Worm (Caenorhabditis elegans) whole organism, L4 larva: Measurements from ENCODE around the gene cdl-1.

Experiments
- ceh-28 ChIP-seq: fragments of 150-350 bp; optimal IDR thresholded peaks from 2 replicates; lab custom pipeline; 2014; ENCODE audit warnings: missing biosample characterization, missing genetic modification reagents, missing genetic modification characterization
- lsy-2 ChIP-seq, 2 experiments: fragments of 150-350 bp in 1 of 2; sonication (generic microtip) in 1 of 2; optimal IDR thresholded peaks; 2 replicates each; lab custom pipeline; 2014 to 2017; ENCODE audit warnings: missing biosample characterization in 2 of 2, missing genetic modification characterization in 2 of 2
- nhr-28 ChIP-seq: fragments of 150-350 bp; optimal IDR thresholded peaks from 2 replicates; lab custom pipeline; 2014; ENCODE audit warnings: missing biosample characterization, missing genetic modification characterization
- pha-4 ChIP-seq, 2 experiments: fragments of 150-350 bp in 1 of 2; fragments of 200-800 bp in 1 of 2; sonication (Bioruptor generic) in 1 of 2; IDR thresholded peaks in 1 of 2; optimal IDR thresholded peaks in 1 of 2; 2 replicates each; pipeline versions ENCODE4 v1.3.6 to Lab custom; 2014 to 2022; ENCODE audit warnings: missing genetic modification characterization in 2 of 2, missing genetic modification reagents in 2 of 2, missing biosample characterization in 1 of 2, missing compliant biosample characterization in 1 of 2
- snpc-4 ChIP-seq: fragments of 150-350 bp; optimal IDR thresholded peaks from 2 replicates; lab custom pipeline; 2014; ENCODE audit warnings: missing biosample characterization, missing genetic modification characterization
- tra-1 ChIP-seq: fragments of 200-800 bp; sonication (Bioruptor generic); IDR thresholded peaks from 2 replicates; pipeline ENCODE4 v1.3.6; 2022; ENCODE audit warnings: missing genetic modification reagents, missing genetic modification characterization, missing compliant biosample characterization

DNA sequence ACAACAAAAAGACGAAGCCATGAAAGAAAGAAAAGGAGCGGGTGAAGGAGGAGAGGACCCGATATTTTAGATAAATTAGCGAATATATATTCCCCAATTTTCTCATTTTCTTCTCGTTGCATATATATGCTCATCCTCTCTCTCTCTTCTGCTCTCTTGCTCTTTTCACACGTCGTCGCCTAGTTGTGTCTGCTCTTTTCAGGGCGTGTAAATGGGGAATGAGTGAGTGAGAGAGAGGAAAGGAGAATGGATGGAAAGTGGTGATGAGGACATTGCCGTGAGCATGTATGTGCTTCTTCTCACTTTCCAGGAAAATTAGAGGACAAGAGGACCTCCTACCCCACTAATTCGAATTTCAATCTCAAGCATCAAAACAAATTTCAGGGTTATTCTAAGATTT is 29.8 kb upstream of the cdl-1 start:
- no peak for TF ChIP-seq pha-4 (GFP tag; IDR thresholded peaks at IDR 0.05; lab: Robert Waterston, UW)
- no peak for TF ChIP-seq pha-4 (tag; optimal IDR thresholded peaks at IDR 0.05; lab: Kevin White, UChicago)
- TF ChIP-seq nhr-28 (tag; lab: Kevin White, UChicago): no peak
- TF ChIP-seq tra-1: no peak
- no peak for TF ChIP-seq lsy-2 (tag; optimal IDR thresholded peaks at IDR 0.05; lab: Kevin White, UChicago)
- TF ChIP-seq snpc-4: no peak
- no peak for TF ChIP-seq ceh-28 (tag; lab: Kevin White, UChicago)
